Worm (Caenorhabditis elegans): ENCODE results near the gene baz-2.

- TF ChIP-seq mcd-1 (GFP tag; IDR thresholded peaks at IDR 0.05): no peak
- TF ChIP-seq C06A6.2 (GFP tag; conservative IDR thresholded peaks at IDR 0.05): no peak
- no peak for TF ChIP-seq sptf-2 (GFP tag; optimal IDR thresholded peaks at IDR 0.05)
- no peak for TF ChIP-seq F52B5.7 (tag; optimal IDR thresholded peaks at IDR 0.05)
- TF ChIP-seq B0261.1 (tag; optimal IDR thresholded peaks at IDR 0.05): no peak
- no peak for TF ChIP-seq mxl-1 (tag; optimal IDR thresholded peaks at IDR 0.05)
- no peak for TF ChIP-seq fkh-3 (tag; optimal IDR thresholded peaks at IDR 0.05)
- no peak for TF ChIP-seq dpl-1 (GFP tag; optimal IDR thresholded peaks at IDR 0.05)
- TF ChIP-seq pha-4 (tag; optimal IDR thresholded peaks at IDR 0.05): no peak
- TF ChIP-seq ztf-28 (GFP tag; IDR thresholded peaks at IDR 0.05): no peak
- no peak for TF ChIP-seq snpc-4 (GFP tag; optimal IDR thresholded peaks at IDR 0.05)
- no peak for TF ChIP-seq snpc-4 (tag; optimal IDR thresholded peaks at IDR 0.05)
These were observed 5.3 kb upstream of the baz-2 start for ce11 chrIII:7661162-7661561.

Data from whole organism, young adult.